Fruit fly (Drosophila melanogaster): ENCODE results near the gene CG34437.

DNA sequence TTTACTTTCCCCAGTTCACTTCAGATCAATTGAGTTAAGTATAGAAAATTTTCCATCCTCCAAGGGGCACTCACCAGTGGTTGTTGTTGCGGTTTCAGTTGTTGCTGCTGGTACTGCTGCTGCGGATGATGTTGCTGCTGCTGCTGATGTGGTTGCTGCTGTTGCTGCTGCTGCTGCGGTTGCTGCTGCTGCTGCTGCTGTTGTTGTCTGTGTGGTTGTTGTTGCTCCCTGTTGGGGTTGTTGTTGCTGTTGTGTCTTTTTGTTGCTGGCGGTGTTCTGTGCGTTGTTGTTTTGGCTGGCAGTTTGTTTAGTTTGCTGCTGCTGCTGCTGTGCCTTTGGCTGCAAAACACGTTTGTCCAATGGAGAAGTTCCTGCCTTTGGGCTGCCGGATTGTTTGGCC, 41.9 kb downstream of the CG34437 start:
- no peak for TF ChIP-seq Hnf4 (GFP tag; optimal IDR thresholded peaks at IDR 0.05)
- TF ChIP-seq pan (optimal IDR thresholded peaks at IDR 0.05): no peak

All from whole organism, wandering third instar larva.